Fruit fly (Drosophila melanogaster) S2 (cell line): ENCODE measurements around the gene mid.

Experiments used
- CG8478 ChIP-seq: fragments of >200 bp; optimal IDR thresholded peaks from 2 replicates; lab custom pipeline; 2018
- CTCF ChIP-seq, 2 experiments: fragments of >200 bp; optimal IDR thresholded peaks; 2 replicates each; lab custom pipeline; 2018

DNA sequence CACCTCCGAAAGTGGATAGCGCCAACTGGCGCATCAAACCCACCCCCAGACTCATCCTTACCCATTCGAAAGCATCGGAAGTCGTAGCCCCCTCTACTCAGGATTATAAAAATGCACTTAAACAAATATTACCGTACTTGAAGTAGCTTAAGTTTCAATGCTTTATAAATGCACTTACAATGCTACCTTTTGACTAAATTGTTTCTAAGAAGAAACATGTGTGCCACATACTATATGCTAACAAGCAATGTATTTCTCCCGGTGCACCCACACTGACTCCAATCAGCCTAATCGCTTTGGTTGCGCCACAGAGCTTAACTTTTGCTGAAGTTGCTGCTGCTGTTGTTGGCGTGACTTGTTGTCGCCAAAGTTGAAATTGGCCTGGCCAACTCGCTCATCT is 8.4 kb upstream of the mid start:
- TF ChIP-seq CG8478 (lab: Kevin White, UChicago) (no peak), CTCF (optimal IDR thresholded peaks at IDR 0.05; lab: Kevin White, UChicago) (no peak)
